Fruit fly (Drosophila melanogaster) whole organism, embryonic: ENCODE data around the gene CG44001.

Source experiments
- Adf1 ChIP-seq: fragments of 200-800 bp; sonication (Bioruptor generic); IDR thresholded peaks from 2 replicates; pipeline ENCODE4 v1.3.6; 2022; ENCODE audit warnings: missing biosample characterization, missing genetic modification characterization
- Antp ChIP-seq: fragments of 200-800 bp; sonication (Bioruptor generic); optimal IDR thresholded peaks from 3 replicates; lab custom pipeline; 2016; ENCODE audit warnings: missing biosample characterization, missing genetic modification characterization
- Bdp1 ChIP-seq: fragments of 200-800 bp; sonication (Bioruptor generic); optimal IDR thresholded peaks from 3 replicates; lab custom pipeline; 2016; ENCODE audit warnings: missing biosample characterization, missing genetic modification characterization
- C15 ChIP-seq: fragments of 200-800 bp; sonication (Bioruptor generic); IDR thresholded peaks from 3 replicates; pipeline ENCODE4 v1.3.6; 2022; ENCODE audit warnings: missing biosample characterization, missing genetic modification characterization
- CG12236 ChIP-seq: fragments of 200-800 bp; sonication (Bioruptor generic); optimal IDR thresholded peaks from 2 replicates; lab custom pipeline; 2016; ENCODE audit warnings: missing biosample characterization, missing genetic modification characterization
- CG12659 ChIP-seq: fragments of 200-800 bp; sonication (Bioruptor generic); optimal IDR thresholded peaks from 3 replicates; lab custom pipeline; 2017; ENCODE audit warnings: mild to moderate bottlenecking, missing biosample characterization, missing genetic modification reagents, missing genetic modification characterization
- CG13624 ChIP-seq: fragments of 200-800 bp; sonication (Bioruptor generic); optimal IDR thresholded peaks from 2 replicates; lab custom pipeline; 2016; ENCODE audit warnings: missing biosample characterization, missing genetic modification characterization
- CG14014 ChIP-seq: fragments of 200-800 bp; sonication (Bioruptor generic); IDR thresholded peaks from 2 replicates; pipeline ENCODE4 v1.3.6; 2022; ENCODE audit warnings: missing biosample characterization, missing genetic modification characterization
- CG15514 ChIP-seq: fragments of 200-800 bp; sonication (Bioruptor generic); optimal IDR thresholded peaks from 3 replicates; lab custom pipeline; 2017; ENCODE audit warnings: missing biosample characterization, missing genetic modification characterization, mild to moderate bottlenecking, moderate library complexity, missing genetic modification reagents
- CG17568 ChIP-seq: fragments of 200-800 bp; sonication (Bioruptor generic); optimal IDR thresholded peaks from 2 replicates; lab custom pipeline; 2018; ENCODE audit warnings: missing biosample characterization, mild to moderate bottlenecking, missing genetic modification characterization, moderate library complexity
- CG18599 ChIP-seq: fragments of 200-800 bp; sonication (Bioruptor generic); optimal IDR thresholded peaks from 3 replicates; lab custom pipeline; 2017; ENCODE audit warnings: missing biosample characterization, missing genetic modification characterization, mild to moderate bottlenecking, moderate library complexity, missing genetic modification reagents
- CG31441 ChIP-seq: fragments of 200-800 bp; sonication (Bioruptor generic); IDR thresholded peaks from 2 replicates; pipeline ENCODE4 v1.3.6; 2022; ENCODE audit warnings: missing biosample characterization, missing genetic modification characterization
- CG32772 ChIP-seq: fragments of 200-800 bp; sonication (Bioruptor generic); IDR thresholded peaks from 2 replicates; pipeline ENCODE4 v1.3.6; 2022; ENCODE audit warnings: missing biosample characterization, missing genetic modification characterization
- CG33213 ChIP-seq: fragments of 200-800 bp; sonication (Bioruptor generic); optimal IDR thresholded peaks from 3 replicates; lab custom pipeline; 2016; ENCODE audit warnings: missing biosample characterization, missing genetic modification characterization
- CG3847 ChIP-seq: fragments of 200-800 bp; sonication (Bioruptor generic); IDR thresholded peaks from 2 replicates; pipeline ENCODE4 v1.3.6; 2022; ENCODE audit warnings: missing biosample characterization, missing genetic modification characterization
- CG3995 ChIP-seq: fragments of 200-800 bp; sonication (Bioruptor generic); optimal IDR thresholded peaks from 3 replicates; lab custom pipeline; 2016; ENCODE audit warnings: missing biosample characterization, missing genetic modification characterization
- CG7745 ChIP-seq: fragments of 200-800 bp; sonication (Bioruptor generic); optimal IDR thresholded peaks from 2 replicates; lab custom pipeline; 2018; ENCODE audit warnings: missing biosample characterization, mild to moderate bottlenecking, missing genetic modification characterization, moderate library complexity
- CG7786 ChIP-seq: fragments of 200-800 bp; sonication (Bioruptor generic); optimal IDR thresholded peaks from 2 replicates; lab custom pipeline; 2016; ENCODE audit warnings: missing biosample characterization, missing genetic modification characterization
- CG7928 ChIP-seq: fragments of 200-800 bp; sonication (Bioruptor generic); optimal IDR thresholded peaks from 2 replicates; lab custom pipeline; 2017; ENCODE audit warnings: missing biosample characterization, mild to moderate bottlenecking, missing genetic modification characterization
- Hr78 ChIP-seq, 2 experiments: fragments of 200-800 bp in 1 of 2; fragments of >200 bp in 1 of 2; sonication (Bioruptor generic) in 1 of 2; optimal IDR thresholded peaks; 2 replicates each; lab custom pipeline; 2017 to 2019; ENCODE audit warnings: missing biosample characterization in 2 of 2, missing genetic modification characterization in 2 of 2, mild to moderate bottlenecking in 1 of 2, moderate library complexity in 1 of 2
- Jarid2 ChIP-seq: fragments of 200-800 bp; sonication (Bioruptor generic); optimal IDR thresholded peaks from 3 replicates; lab custom pipeline; 2017; ENCODE audit warnings: mild to moderate bottlenecking, missing biosample characterization, missing genetic modification reagents, missing genetic modification characterization
- Poxn ChIP-seq: fragments of 200-800 bp; sonication (Bioruptor generic); IDR thresholded peaks from 2 replicates; pipeline ENCODE4 v1.3.6; 2022; ENCODE audit warnings: missing biosample characterization, missing genetic modification characterization
- Rfx ChIP-seq: fragments of 200-800 bp; sonication (Bioruptor generic); IDR thresholded peaks from 2 replicates; pipeline ENCODE4 v1.3.6; 2022; ENCODE audit warnings: missing biosample characterization, missing genetic modification characterization
- Sin3A ChIP-seq: fragments of >200 bp; optimal IDR thresholded peaks from 2 replicates; lab custom pipeline; 2018
- al ChIP-seq: fragments of 200-800 bp; sonication (Bioruptor generic); IDR thresholded peaks from 2 replicates; pipeline ENCODE4 v1.3.6; 2022; ENCODE audit warnings: missing biosample characterization, missing genetic modification characterization
- bab2 ChIP-seq: fragments of 200-800 bp; sonication (Bioruptor generic); optimal IDR thresholded peaks from 2 replicates; lab custom pipeline; 2016; ENCODE audit warnings: missing biosample characterization, missing genetic modification characterization
- bsh ChIP-seq, 2 experiments: fragments of 200-800 bp; sonication (Bioruptor generic); optimal IDR thresholded peaks; 2 replicates each; lab custom pipeline; 2017 to 2018; ENCODE audit warnings: mild to moderate bottlenecking in 2 of 2, missing biosample characterization in 2 of 2, missing genetic modification characterization in 2 of 2, moderate library complexity in 1 of 2
- cg ChIP-seq: fragments of 200-800 bp; sonication (Bioruptor generic); optimal IDR thresholded peaks from 3 replicates; lab custom pipeline; 2019; ENCODE audit warnings: missing biosample characterization, mild to moderate bottlenecking, missing genetic modification characterization, moderate library complexity
- dimm ChIP-seq: fragments of 200-800 bp; sonication (Bioruptor generic); IDR thresholded peaks from 2 replicates; pipeline ENCODE4 v1.3.6; 2022; ENCODE audit warnings: missing biosample characterization, missing genetic modification characterization
- dysf ChIP-seq: fragments of 200-800 bp; sonication (Bioruptor generic); IDR thresholded peaks from 3 replicates; pipeline ENCODE4 v1.3.6; 2022; ENCODE audit warnings: missing biosample characterization, missing genetic modification characterization
- fru ChIP-seq: fragments of >200 bp; optimal IDR thresholded peaks from 2 replicates; lab custom pipeline; 2017
- hbn ChIP-seq: fragments of 200-800 bp; sonication (Bioruptor generic); IDR thresholded peaks from 2 replicates; pipeline ENCODE4 v1.3.6; 2022; ENCODE audit warnings: missing biosample characterization, missing genetic modification characterization; ENCODE audit not compliant: partially characterized antibody
- insv ChIP-seq, 2 experiments: fragments of 200-800 bp; sonication (Bioruptor generic); optimal IDR thresholded peaks; 3 replicates each; lab custom pipeline; 2016 to 2018; ENCODE audit warnings: missing biosample characterization in 2 of 2, missing genetic modification characterization in 2 of 2
- lmd ChIP-seq: fragments of 200-800 bp; sonication (Bioruptor generic); IDR thresholded peaks from 2 replicates; pipeline ENCODE4 v1.3.6; 2022; ENCODE audit warnings: missing biosample characterization, missing genetic modification characterization
- nom ChIP-seq: fragments of 200-800 bp; sonication (Bioruptor generic); optimal IDR thresholded peaks from 2 replicates; lab custom pipeline; 2017; ENCODE audit warnings: missing biosample characterization, missing genetic modification characterization, mild to moderate bottlenecking, moderate library complexity, missing genetic modification reagents
- odd ChIP-seq: fragments of 200-800 bp; sonication (Bioruptor generic); optimal IDR thresholded peaks from 2 replicates; lab custom pipeline; 2017; ENCODE audit warnings: missing biosample characterization, mild to moderate bottlenecking, missing genetic modification characterization
- pb ChIP-seq: fragments of 200-800 bp; sonication (Bioruptor generic); optimal IDR thresholded peaks from 3 replicates; lab custom pipeline; 2016; ENCODE audit warnings: missing biosample characterization, missing genetic modification characterization
- pho ChIP-seq: fragments of 200-800 bp; sonication (Bioruptor generic); optimal IDR thresholded peaks from 2 replicates; lab custom pipeline; 2016; ENCODE audit warnings: missing biosample characterization, missing genetic modification characterization
- pita ChIP-seq: fragments of 200-800 bp; sonication (Bioruptor generic); optimal IDR thresholded peaks from 2 replicates; lab custom pipeline; 2017; ENCODE audit warnings: missing biosample characterization, mild to moderate bottlenecking, missing genetic modification characterization
- prd ChIP-seq, 3 experiments: fragments of >200 bp in 2 of 3; fragments of 200-800 bp in 1 of 3; sonication (Bioruptor generic) in 1 of 3; optimal IDR thresholded peaks in 2 of 3; IDR thresholded peaks in 1 of 3; 2 replicates in 2 of 3; 3 replicates in 1 of 3; pipeline versions ENCODE4 v1.3.6 to Lab custom; 2017 to 2022; ENCODE audit warnings: missing biosample characterization in 1 of 3, missing genetic modification characterization in 1 of 3
- rib ChIP-seq: fragments of 200-800 bp; sonication (Bioruptor generic); IDR thresholded peaks from 2 replicates; pipeline ENCODE4 v1.3.6; 2022; ENCODE audit warnings: missing biosample characterization, missing genetic modification characterization
- scrt ChIP-seq: fragments of 200-800 bp; sonication (Bioruptor generic); optimal IDR thresholded peaks from 2 replicates; lab custom pipeline; 2018; ENCODE audit warnings: missing biosample characterization, mild to moderate bottlenecking, missing genetic modification characterization, moderate library complexity
- sqz ChIP-seq: fragments of 200-800 bp; sonication (Bioruptor generic); optimal IDR thresholded peaks from 3 replicates; lab custom pipeline; 2018; ENCODE audit warnings: missing biosample characterization, mild to moderate bottlenecking, missing genetic modification characterization
- ssp ChIP-seq: fragments of 200-800 bp; sonication (Bioruptor generic); IDR thresholded peaks from 2 replicates; pipeline ENCODE4 v1.3.6; 2022; ENCODE audit warnings: missing biosample characterization, missing genetic modification characterization
- toy ChIP-seq: fragments of 200-800 bp; sonication (Bioruptor generic); IDR thresholded peaks from 2 replicates; pipeline ENCODE4 v1.3.6; 2022; ENCODE audit warnings: missing biosample characterization, missing genetic modification characterization
- vnd ChIP-seq: fragments of 200-800 bp; sonication (Bioruptor generic); IDR thresholded peaks from 3 replicates; pipeline ENCODE4 v1.3.6; 2022; ENCODE audit warnings: missing biosample characterization, missing genetic modification characterization; ENCODE audit not compliant: partially characterized antibody
- vvl ChIP-seq: fragments of 200-800 bp; sonication (Bioruptor generic); IDR thresholded peaks from 2 replicates; pipeline ENCODE4 v1.3.6; 2022; ENCODE audit warnings: missing biosample characterization, missing genetic modification characterization
- wdn ChIP-seq: fragments of 200-800 bp; sonication (Bioruptor generic); IDR thresholded peaks from 2 replicates; pipeline ENCODE4 v1.3.6; 2022; ENCODE audit warnings: missing biosample characterization, missing genetic modification characterization
- zfh2 ChIP-seq: fragments of 200-800 bp; sonication (Bioruptor generic); optimal IDR thresholded peaks from 2 replicates; lab custom pipeline; 2016; ENCODE audit warnings: missing biosample characterization, missing genetic modification characterization

CG44001 gene

DNA sequence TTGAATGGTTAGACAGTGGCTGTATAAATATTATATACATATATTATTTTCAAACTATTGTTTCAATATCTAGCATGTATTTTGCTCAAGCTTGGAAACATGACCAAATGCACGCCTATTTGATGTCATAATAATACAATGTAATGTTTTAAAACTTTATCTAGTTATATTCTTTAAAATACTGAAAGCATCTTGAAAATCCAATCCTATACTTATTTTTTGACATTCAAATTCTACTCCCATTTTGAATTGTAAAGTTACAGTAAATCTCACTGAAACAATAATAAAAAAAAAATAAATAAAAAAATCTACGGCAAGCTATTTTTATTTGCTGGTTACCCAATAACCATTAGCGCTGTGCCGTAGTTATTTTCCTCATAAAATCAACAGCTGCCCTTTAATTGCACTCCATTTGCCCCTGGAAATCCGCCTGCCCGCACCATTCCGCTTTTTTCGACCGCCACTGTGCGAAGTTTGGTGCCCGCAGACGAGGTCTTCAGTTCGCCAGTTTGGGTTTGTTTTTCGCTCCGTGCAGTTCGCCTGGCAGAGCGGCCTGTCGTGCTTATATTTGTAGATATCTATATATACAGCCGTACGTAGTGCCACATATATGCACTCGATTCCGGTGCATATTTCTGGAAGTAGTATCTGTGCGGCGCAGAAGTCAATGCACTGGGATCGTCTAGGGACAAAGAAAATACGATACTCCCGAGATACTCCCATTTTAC lies 2.0 kb downstream of the CG44001 start (continued):
- TF ChIP-seq CG7745 (tag; lab: Kevin White, UChicago) = no peak
- TF ChIP-seq vnd (GFP tag; lab: Robert Waterston, UW) = no peak
- no peak for TF ChIP-seq Hr78 (GFP tag; optimal IDR thresholded peaks at IDR 0.05; lab: Kevin White, UChicago)
- no peak for TF ChIP-seq rib (GFP tag; lab: Robert Waterston, UW)
- TF ChIP-seq scrt = no peak
- TF ChIP-seq prd (optimal IDR thresholded peaks at IDR 0.05; lab: Kevin White, UChicago) = no peak
- peak; percentile 61; the same call in 1 of the 3 replicates for TF ChIP-seq prd (GFP tag; IDR thresholded peaks at IDR 0.05; lab: Robert Waterston, UW)
- TF ChIP-seq CG12236 (GFP tag; lab: Kevin White, UChicago) = peak; percentile 13
- TF ChIP-seq wdn (GFP tag; lab: Robert Waterston, UW) = 0 out of 2 replicates have a peak, but pooled peaks have one; percentile 27
- TF ChIP-seq Bdp1 = no peak
- peak; percentile 33 for TF ChIP-seq CG18599 (GFP tag; lab: Kevin White, UChicago)
- TF ChIP-seq lmd (GFP tag; lab: Robert Waterston, UW) = peak; percentile 54; the same call in 1 of the 2 replicates
- no peak for TF ChIP-seq hbn
- TF ChIP-seq CG17568 (GFP tag; lab: Kevin White, UChicago) = no peak
- TF ChIP-seq CG12659 = peak; percentile 65
- no peak for TF ChIP-seq CG3995 (GFP tag; lab: Kevin White, UChicago)
- peak; percentile 26 for TF ChIP-seq CG7928 (GFP tag; lab: Kevin White, UChicago)
- 0 out of 3 replicates have a peak, but pooled peaks have one; percentile 21 for TF ChIP-seq C15 (GFP tag; lab: Robert Waterston, UW)
- peak; percentile 82 for TF ChIP-seq sqz
- peak; percentile 15 for TF ChIP-seq zfh2 (GFP tag; lab: Kevin White, UChicago)
- TF ChIP-seq CG7786 (GFP tag; lab: Kevin White, UChicago) = peak; percentile 26
- no peak for TF ChIP-seq insv (GFP tag; optimal IDR thresholded peaks at IDR 0.05; lab: Kevin White, UChicago)
- TF ChIP-seq Adf1 = no peak
- peak; percentile 34; the same call in 1 of the 2 replicates for TF ChIP-seq CG32772 (GFP tag; lab: Robert Waterston, UW)
- 0 out of 2 replicates have a peak, but pooled peaks have one; percentile 40 for TF ChIP-seq CG3847 (GFP tag; lab: Robert Waterston, UW)
- TF ChIP-seq bab2 (GFP tag; lab: Kevin White, UChicago) = no peak
- TF ChIP-seq CG31441 (GFP tag; lab: Robert Waterston, UW) = peak; percentile 83
- peak; percentile 44; the same call in 1 of the 3 replicates for TF ChIP-seq dysf (GFP tag; lab: Robert Waterston, UW)
- peak; percentile 45 for TF ChIP-seq CG13624 (GFP tag; lab: Kevin White, UChicago)
- peak; percentile 39 for TF ChIP-seq Antp
- TF ChIP-seq pho (GFP tag; lab: Kevin White, UChicago) = no peak
- no peak for TF ChIP-seq pb (GFP tag; lab: Kevin White, UChicago)
- TF ChIP-seq CG15514 (GFP tag; lab: Kevin White, UChicago) = peak; percentile 26
- TF ChIP-seq bsh (GFP tag; optimal IDR thresholded peaks at IDR 0.05; lab: Kevin White, UChicago) = peak; percentile 34
- no peak for TF ChIP-seq fru (lab: Kevin White, UChicago)
- peak; percentile 29 for TF ChIP-seq Jarid2 (GFP tag; lab: Kevin White, UChicago)
- TF ChIP-seq cg = no peak
- no peak for TF ChIP-seq al (GFP tag; lab: Robert Waterston, UW)
- peak; percentile 27; the same call in 1 of the 2 replicates for TF ChIP-seq vvl (GFP tag; lab: Robert Waterston, UW)
- TF ChIP-seq dimm (GFP tag; lab: Robert Waterston, UW) = peak; percentile 46
- TF ChIP-seq toy (GFP tag; lab: Robert Waterston, UW) = no peak
- TF ChIP-seq CG33213 (GFP tag; lab: Kevin White, UChicago) = peak; percentile 3
- no peak for TF ChIP-seq pita (GFP tag; lab: Kevin White, UChicago)
- no peak for TF ChIP-seq ssp (GFP tag; lab: Robert Waterston, UW)
- TF ChIP-seq Rfx (GFP tag; lab: Robert Waterston, UW) = peak; percentile 63
- TF ChIP-seq Sin3A = no peak
- peak; percentile 56 for TF ChIP-seq odd (GFP tag; lab: Kevin White, UChicago)
- no peak for TF ChIP-seq Poxn (GFP tag; lab: Robert Waterston, UW)
- peak; percentile 52 for TF ChIP-seq nom (GFP tag; lab: Kevin White, UChicago)
- peak; percentile 64; the same call in 1 of the 2 replicates for TF ChIP-seq CG14014
